Worm (Caenorhabditis elegans) whole organism, mixed stage, embryonic: ENCODE measurements around the gene ZK1240.5.
A peak's percentile ranks its signal among the peaks of the same experiment; 100 is the strongest.

ENCODE experiments used
- lin-32 ChIP-seq: fragments of 200-800 bp; sonication (Bioruptor generic); optimal IDR thresholded peaks from 2 replicates; lab custom pipeline; 2018; ENCODE audit warnings: mild to moderate bottlenecking, missing genetic modification characterization, missing compliant biosample characterization
- nhr-28 ChIP-seq: fragments of 150-350 bp; optimal IDR thresholded peaks from 2 replicates; lab custom pipeline; 2014; ENCODE audit warnings: missing biosample characterization, missing genetic modification characterization
- nhr-76 ChIP-seq: sonication (generic microtip); optimal IDR thresholded peaks from 2 replicates; lab custom pipeline; 2017; ENCODE audit warnings: missing biosample characterization, missing genetic modification characterization
- snpc-4 ChIP-seq: fragments of 150-350 bp; optimal IDR thresholded peaks from 2 replicates; lab custom pipeline; 2014; ENCODE audit warnings: missing biosample characterization, missing genetic modification characterization
- zip-8 ChIP-seq: fragments of 150-350 bp; optimal IDR thresholded peaks from 2 replicates; lab custom pipeline; 2014; ENCODE audit warnings: missing biosample characterization, missing genetic modification characterization
- ztf-11 ChIP-seq: fragments of 150-350 bp; optimal IDR thresholded peaks from 2 replicates; lab custom pipeline; 2014; ENCODE audit warnings: missing biosample characterization, missing genetic modification characterization

DNA sequence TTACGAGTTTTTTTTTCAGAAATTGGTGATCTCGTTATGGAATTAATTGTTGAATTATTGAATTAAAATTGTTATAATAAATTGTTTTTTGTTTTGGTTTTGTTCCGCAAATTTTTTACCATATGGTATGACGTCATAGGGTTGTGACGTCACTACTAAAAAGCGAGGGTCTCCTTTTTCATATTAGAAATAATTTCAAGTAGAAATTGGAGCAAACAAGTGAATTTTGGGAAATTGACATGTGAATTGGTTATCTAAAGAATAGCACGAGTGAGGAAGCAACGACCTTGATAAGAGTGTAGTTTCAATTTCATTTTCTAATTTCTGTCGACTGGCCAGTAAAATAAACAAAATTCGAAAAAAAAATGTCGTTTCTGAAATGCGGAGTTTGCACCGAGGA lies 17.8 kb upstream of the ZK1240.5 start, which contains the start of gene F43C11.7:
- TF ChIP-seq nhr-28 (tag; lab: Kevin White, UChicago) (no peak), lin-32 (GFP tag; lab: Kevin White, UChicago) (no peak), ztf-11 (tag; lab: Kevin White, UChicago) (no peak), zip-8 (tag; lab: Kevin White, UChicago) (peak; percentile 98), snpc-4 (tag; lab: Kevin White, UChicago) (no peak), nhr-76 (tag; lab: Kevin White, UChicago) (no peak)
